Worm (Caenorhabditis elegans): ENCODE data around the gene inpp-1.

inpp-1 gene

DNA sequence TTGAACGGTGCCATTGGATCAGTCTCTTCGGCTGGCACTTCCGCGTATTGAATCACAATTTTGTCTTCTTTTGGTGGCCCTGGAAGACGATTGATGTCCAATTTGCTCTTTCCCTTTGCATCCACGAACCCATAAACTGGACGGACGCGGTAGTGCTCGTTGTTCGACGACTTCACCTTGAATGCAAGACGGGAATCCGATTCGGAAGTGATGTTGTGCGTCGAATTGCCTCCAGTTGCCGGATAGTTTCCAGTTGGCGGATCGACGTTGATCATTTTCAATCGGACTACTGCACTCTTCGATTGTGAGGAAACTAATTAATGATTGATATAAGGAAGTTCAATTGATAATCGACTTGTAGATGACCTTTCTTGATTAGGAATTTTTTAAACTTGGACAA, 35.4 kb downstream of the inpp-1 start, which contains the start of gene ssp-34:
Gene ssp-34 (minus strand): TSS at position 275 of the 400 bp plus-strand sequence.
- TF ChIP-seq sea-2 (GFP tag; optimal IDR thresholded peaks at IDR 0.05), result no peak
- TF ChIP-seq unc-62 (GFP tag; optimal IDR thresholded peaks at IDR 0.05), result no peak
- TF ChIP-seq nhr-12 (tag; optimal IDR thresholded peaks at IDR 0.05), result no peak
- no peak for TF ChIP-seq lsy-12 (tag; optimal IDR thresholded peaks at IDR 0.05)
- TF ChIP-seq egl-5 (tag; optimal IDR thresholded peaks at IDR 0.05), result no peak
- no peak for TF ChIP-seq nfya-1 (tag; optimal IDR thresholded peaks at IDR 0.05; ENCODE audit: insufficient read depth)
- TF ChIP-seq ZK546.5 (tag; optimal IDR thresholded peaks at IDR 0.05), result no peak

- TF ChIP-seq nhr-25 (tag; optimal IDR thresholded peaks at IDR 0.05), result peak; percentile 81
- TF ChIP-seq ceh-9 (tag; optimal IDR thresholded peaks at IDR 0.05), result no peak
Measured at ce11 chrIV:10737011-10737553, 36.6 kb downstream of the inpp-1 start, which contains the start of gene grl-21. grl-21 (plus strand) TSS chrIV:10737474.

DNA sequence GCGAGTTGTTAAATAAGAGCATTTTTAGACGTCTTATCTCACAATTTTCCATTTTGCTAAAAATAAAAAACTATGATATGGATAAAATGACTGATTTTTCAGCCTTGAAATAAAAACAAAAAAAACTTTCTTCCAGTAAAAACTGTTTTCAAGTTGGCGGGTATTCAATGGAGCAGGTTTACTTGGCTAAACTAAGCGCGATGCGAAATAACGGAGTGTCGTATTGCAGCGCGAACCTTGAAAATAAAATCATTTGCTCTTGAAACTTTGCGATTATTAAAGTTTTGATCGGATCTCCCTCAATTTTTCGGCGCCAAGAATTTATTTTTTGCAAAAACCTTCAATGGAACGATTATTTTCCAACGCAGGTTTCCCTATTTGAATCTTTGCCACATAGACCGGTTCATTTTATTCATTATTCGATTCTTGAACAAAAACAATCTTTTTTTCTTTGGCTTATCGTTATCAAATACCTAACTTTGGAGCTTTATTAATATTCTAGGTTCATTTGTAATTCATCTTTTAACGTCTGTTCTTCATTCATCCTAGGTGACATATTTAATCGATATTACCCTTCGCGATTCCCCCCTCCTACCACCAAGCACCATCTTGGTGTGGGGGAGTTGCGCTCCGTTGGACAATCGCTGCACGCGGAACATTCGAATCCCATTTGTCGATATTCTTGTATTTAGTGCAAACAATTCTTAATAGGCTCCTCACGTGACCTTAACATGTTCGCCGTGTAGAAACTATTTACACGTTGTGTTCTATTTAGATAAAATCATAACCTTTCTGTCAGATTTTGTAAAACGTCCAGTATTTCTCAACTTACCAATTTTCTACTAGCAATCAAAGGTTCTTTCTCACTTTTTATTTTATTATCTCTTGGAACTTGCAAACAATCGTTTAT, 38.9 kb downstream of the inpp-1 start, which contains the start of the genes orc-5 and cyb-1:
Gene orc-5 (minus strand): TSS at position 62 of the 910 bp plus-strand sequence.
Gene cyb-1 (plus strand): TSS at position 690 of the 910 bp plus-strand sequence.
- TF ChIP-seq hmg-11 (tag; optimal IDR thresholded peaks at IDR 0.05), result peak; percentile 46
- TF ChIP-seq lsy-12 (tag; optimal IDR thresholded peaks at IDR 0.05), result no peak
- TF ChIP-seq elt-2 (tag; optimal IDR thresholded peaks at IDR 0.05), result peak; percentile 11
- peak; percentile 85 for TF ChIP-seq nhr-23 (tag; optimal IDR thresholded peaks at IDR 0.05)
- peak; percentile 42 for TF ChIP-seq nhr-43 (tag; optimal IDR thresholded peaks at IDR 0.05; ENCODE audit: poor library complexity, severe bottlenecking)
- TF ChIP-seq nhr-25 (tag; optimal IDR thresholded peaks at IDR 0.05), result peak; percentile 69
- peak; percentile 96 for TF ChIP-seq lin-15B (tag; optimal IDR thresholded peaks at IDR 0.05)
- TF ChIP-seq snpc-4 (tag; optimal IDR thresholded peaks at IDR 0.05), result peak; percentile 16
- peak; percentile 73 for TF ChIP-seq lin-39 (tag; optimal IDR thresholded peaks at IDR 0.05)
- TF ChIP-seq nfya-1 (tag; optimal IDR thresholded peaks at IDR 0.05; ENCODE audit: insufficient read depth), result peak; percentile 87
- TF ChIP-seq pha-4 (tag; optimal IDR thresholded peaks at IDR 0.05), result peak; percentile 90
- TF ChIP-seq ceh-82 (tag; optimal IDR thresholded peaks at IDR 0.05), result no peak
- TF ChIP-seq pqm-1 (tag; optimal IDR thresholded peaks at IDR 0.05), result peak; percentile 2
- peak; percentile 20 for TF ChIP-seq R02D3.7 (tag; optimal IDR thresholded peaks at IDR 0.05)
- TF ChIP-seq skn-1 (tag; optimal IDR thresholded peaks at IDR 0.05), result peak; percentile 63
- TF ChIP-seq fos-1 (tag; optimal IDR thresholded peaks at IDR 0.05), result no peak

DNA sequence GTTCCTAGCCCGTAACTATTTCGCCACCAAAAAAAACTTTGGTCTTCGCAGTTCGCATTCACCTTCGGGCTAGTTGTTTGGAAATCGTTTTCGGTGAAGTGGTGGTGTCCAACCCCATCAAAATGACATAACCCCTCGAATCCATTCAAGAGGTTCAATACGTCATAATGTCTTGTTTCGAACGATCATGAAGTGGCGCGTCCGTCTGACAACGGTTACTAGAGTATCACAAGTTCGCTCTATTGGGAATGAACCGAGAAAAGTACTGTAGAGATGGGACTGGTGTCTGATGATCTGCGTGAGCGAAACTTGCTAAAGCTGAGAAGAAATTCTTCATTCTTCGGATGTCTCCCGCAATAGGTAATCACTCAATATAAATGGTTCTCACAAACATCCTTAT, 46.0 kb downstream of the inpp-1 start, which contains the start of gene ZC168.2:
Gene ZC168.2 (plus strand): TSS at position 301 of the 400 bp plus-strand sequence.
- no peak for TF ChIP-seq pha-4 (tag; optimal IDR thresholded peaks at IDR 0.05)
- no peak for TF ChIP-seq eor-1 (tag; optimal IDR thresholded peaks at IDR 0.05)
- no peak for TF ChIP-seq ztf-11 (tag; optimal IDR thresholded peaks at IDR 0.05)
- no peak for TF ChIP-seq nfya-1 (tag; optimal IDR thresholded peaks at IDR 0.05; ENCODE audit: insufficient read depth)
- no peak for TF ChIP-seq daf-12 (tag; optimal IDR thresholded peaks at IDR 0.05)
- TF ChIP-seq skn-1 (tag; optimal IDR thresholded peaks at IDR 0.05), result no peak
- TF ChIP-seq ama-1 (optimal IDR thresholded peaks at IDR 0.05), result no peak
- no peak for TF ChIP-seq ztf-4 (tag; optimal IDR thresholded peaks at IDR 0.05)

Data from whole organism, L3 larva.